Worm (Caenorhabditis elegans) whole organism, midembryonic: Measurements from ENCODE around the gene pde-4.

Experiments
- T22C8.4 ChIP-seq: fragments of 200-800 bp; sonication (Bioruptor generic); IDR thresholded peaks from 2 replicates; pipeline ENCODE4 v1.3.6; 2022; ENCODE audit warnings: missing genetic modification characterization, missing compliant biosample characterization
- cog-1 ChIP-seq: sonication (generic microtip); optimal IDR thresholded peaks from 2 replicates; lab custom pipeline; 2016; ENCODE audit warnings: missing genetic modification characterization, missing compliant biosample characterization
- flt-1 ChIP-seq: fragments of 200-800 bp; sonication (Bioruptor generic); IDR thresholded peaks from 2 replicates; pipeline ENCODE4 v1.3.6; 2022; ENCODE audit warnings: missing genetic modification characterization, missing compliant biosample characterization
- klf-2 ChIP-seq: fragments of 200-800 bp; sonication (Bioruptor generic); conservative IDR thresholded peaks from 2 replicates; pipeline ENCODE4 v1.3.6; 2022; ENCODE audit warnings: missing genetic modification reagents, missing genetic modification characterization, missing compliant biosample characterization
- ref-1 ChIP-seq: fragments of 200-800 bp; sonication (Bioruptor generic); conservative IDR thresholded peaks from 2 replicates; pipeline ENCODE4 v1.3.6; 2022; ENCODE audit warnings: missing genetic modification reagents, missing genetic modification characterization, missing compliant biosample characterization
- tab-1 ChIP-seq: fragments of 200-800 bp; sonication (Bioruptor generic); IDR thresholded peaks from 2 replicates; pipeline ENCODE4 v1.3.6; 2022; ENCODE audit warnings: missing genetic modification characterization, missing compliant biosample characterization
- ztf-23 ChIP-seq: fragments of 200-800 bp; sonication (Bioruptor generic); IDR thresholded peaks from 2 replicates; pipeline ENCODE4 v1.3.6; 2022; ENCODE audit warnings: missing genetic modification reagents, missing genetic modification characterization, missing compliant biosample characterization
- ztf-29 ChIP-seq: fragments of 200-800 bp; sonication (Bioruptor generic); IDR thresholded peaks from 2 replicates; pipeline ENCODE4 v1.3.6; 2022; ENCODE audit warnings: missing genetic modification reagents, missing genetic modification characterization, missing compliant biosample characterization

ce11 chrII:7640161-7640841 is 10.7 kb downstream of the pde-4 start:
- no peak for TF ChIP-seq ref-1 (GFP tag; lab: Robert Waterston, UW)
- TF ChIP-seq tab-1 (GFP tag; lab: Robert Waterston, UW) = no peak
- no peak for TF ChIP-seq ztf-29 (GFP tag; lab: Robert Waterston, UW)
- no peak for TF ChIP-seq T22C8.4 (GFP tag; lab: Robert Waterston, UW)
- no peak for TF ChIP-seq klf-2
- TF ChIP-seq flt-1 (GFP tag; lab: Robert Waterston, UW) = no peak
- no peak for TF ChIP-seq ztf-23 (GFP tag; lab: Robert Waterston, UW)
- TF ChIP-seq cog-1 = no peak
